Worm (Caenorhabditis elegans) whole organism, L1 larva: Measurements from ENCODE around the gene C18F10.7.

Experiments used
- ceh-82 ChIP-seq, 3 experiments: fragments of 150-350 bp in 1 of 3; sonication (generic microtip) in 2 of 3; optimal IDR thresholded peaks; 2 replicates each; lab custom pipeline; 2014 to 2017; ENCODE audit warnings: missing biosample characterization in 3 of 3, missing genetic modification characterization in 3 of 3
- elt-2 ChIP-seq: sonication (generic microtip); optimal IDR thresholded peaks from 2 replicates; lab custom pipeline; 2016; ENCODE audit warnings: missing genetic modification characterization, mild to moderate bottlenecking, inconsistent platforms, missing compliant biosample characterization, missing genetic modification reagents
- elt-3 ChIP-seq, 6 experiments: fragments of 150-350 bp in 1 of 6; sonication (generic microtip); optimal IDR thresholded peaks; 2 replicates each; lab custom pipeline; 2017 to 2018; ENCODE audit warnings: missing biosample characterization in 6 of 6, missing genetic modification characterization in 6 of 6, inconsistent platforms in 1 of 6
- hlh-4 ChIP-seq: sonication (generic microtip); optimal IDR thresholded peaks from 2 replicates; lab custom pipeline; 2016; ENCODE audit warnings: mild to moderate bottlenecking, missing genetic modification characterization, missing compliant biosample characterization
- lin-15B ChIP-seq: fragments of 150-350 bp; sonication (generic microtip); optimal IDR thresholded peaks from 3 replicates; lab custom pipeline; 2014; ENCODE audit warnings: missing biosample characterization, missing genetic modification characterization
- nhr-84 ChIP-seq: sonication (generic microtip); optimal IDR thresholded peaks from 2 replicates; lab custom pipeline; 2017; ENCODE audit warnings: missing biosample characterization, missing genetic modification characterization
- unc-62 ChIP-seq: fragments of 150-350 bp; optimal IDR thresholded peaks from 2 replicates; lab custom pipeline; 2014; ENCODE audit warnings: missing biosample characterization, missing genetic modification reagents, missing genetic modification characterization

ce11 chrIII:6287195-6287594, 9.0 kb upstream of the C18F10.7 start, which contains the start of gene F47D12.6:
- no peak for TF ChIP-seq elt-2 (tag; lab: Kevin White, UChicago)
- no peak for TF ChIP-seq nhr-84
- TF ChIP-seq ceh-82 (tag; optimal IDR thresholded peaks at IDR 0.05; lab: Kevin White, UChicago), result no peak
- TF ChIP-seq elt-3 (tag; optimal IDR thresholded peaks at IDR 0.05; lab: Kevin White, UChicago), result peak in 1 of 6 experiments; percentile 53
- TF ChIP-seq hlh-4, result no peak
- no peak for TF ChIP-seq lin-15B
- TF ChIP-seq unc-62, result no peak
